Fruit fly (Drosophila melanogaster) whole organism, embryonic: ENCODE measurements around the gene TBC1d7.

ENCODE experiments used
- Ada2b ChIP-seq: fragments of 200-800 bp; sonication (Bioruptor generic); IDR thresholded peaks from 2 replicates; pipeline ENCODE4 v1.3.6; 2022; ENCODE audit warnings: missing biosample characterization, missing genetic modification characterization
- CG13424 ChIP-seq: fragments of 200-800 bp; sonication (Bioruptor generic); optimal IDR thresholded peaks from 2 replicates; lab custom pipeline; 2019; ENCODE audit warnings: missing biosample characterization, mild to moderate bottlenecking, missing genetic modification characterization, moderate library complexity
- CG13894 ChIP-seq: fragments of 200-800 bp; sonication (Bioruptor generic); optimal IDR thresholded peaks from 3 replicates; lab custom pipeline; 2018; ENCODE audit warnings: missing biosample characterization, mild to moderate bottlenecking, missing genetic modification characterization, moderate library complexity
- CG14965 ChIP-seq: fragments of 200-800 bp; sonication (Bioruptor generic); optimal IDR thresholded peaks from 2 replicates; lab custom pipeline; 2016; ENCODE audit warnings: missing biosample characterization, missing genetic modification characterization, borderline replicate concordance
- CG15514 ChIP-seq: fragments of 200-800 bp; sonication (Bioruptor generic); optimal IDR thresholded peaks from 3 replicates; lab custom pipeline; 2017; ENCODE audit warnings: missing biosample characterization, missing genetic modification characterization, mild to moderate bottlenecking, moderate library complexity, missing genetic modification reagents
- CG1602 ChIP-seq: fragments of 200-800 bp; sonication (Bioruptor generic); optimal IDR thresholded peaks from 3 replicates; lab custom pipeline; 2016; ENCODE audit warnings: missing biosample characterization, missing genetic modification characterization
- CG16815 ChIP-seq: fragments of 200-800 bp; sonication (Bioruptor generic); optimal IDR thresholded peaks from 3 replicates; lab custom pipeline; 2017; ENCODE audit warnings: missing biosample characterization, mild to moderate bottlenecking, missing genetic modification characterization
- CG30020 ChIP-seq: fragments of 200-800 bp; optimal IDR thresholded peaks from 2 replicates; lab custom pipeline; 2019; ENCODE audit warnings: missing biosample characterization, mild to moderate bottlenecking, missing genetic modification characterization, moderate library complexity
- CG30403 ChIP-seq: fragments of 200-800 bp; sonication (Bioruptor generic); optimal IDR thresholded peaks from 3 replicates; lab custom pipeline; 2016; ENCODE audit warnings: missing biosample characterization, missing genetic modification characterization
- CG3281 ChIP-seq: fragments of 200-800 bp; sonication (Bioruptor generic); optimal IDR thresholded peaks from 3 replicates; lab custom pipeline; 2017; ENCODE audit warnings: missing biosample characterization, mild to moderate bottlenecking, missing genetic modification characterization
- CG34376 ChIP-seq: fragments of 200-800 bp; sonication (Bioruptor generic); optimal IDR thresholded peaks from 2 replicates; lab custom pipeline; 2018; ENCODE audit warnings: missing biosample characterization, mild to moderate bottlenecking, missing genetic modification characterization
- CG34422 ChIP-seq: fragments of 200-800 bp; sonication (Bioruptor generic); IDR thresholded peaks from 3 replicates; pipeline ENCODE4 v1.3.6; 2022; ENCODE audit warnings: missing biosample characterization, missing genetic modification characterization
- CG43689 ChIP-seq: fragments of 200-800 bp; sonication (Bioruptor generic); IDR thresholded peaks from 2 replicates; pipeline ENCODE4 v1.3.6; 2022; ENCODE audit warnings: missing biosample characterization, missing genetic modification characterization
- CG4424 ChIP-seq: fragments of 200-800 bp; sonication (Bioruptor generic); optimal IDR thresholded peaks from 3 replicates; lab custom pipeline; 2016; ENCODE audit warnings: missing biosample characterization, missing genetic modification characterization
- CG6791 ChIP-seq: fragments of 200-800 bp; sonication (Bioruptor generic); IDR thresholded peaks from 3 replicates; pipeline ENCODE4 v1.3.6; 2022; ENCODE audit warnings: missing biosample characterization, missing genetic modification characterization; ENCODE audit not compliant: partially characterized antibody
- CG8924 ChIP-seq: fragments of 200-800 bp; optimal IDR thresholded peaks from 3 replicates; lab custom pipeline; 2019; ENCODE audit warnings: missing biosample characterization, mild to moderate bottlenecking, missing genetic modification characterization, moderate library complexity
- CG9727 ChIP-seq: fragments of 200-800 bp; sonication (Bioruptor generic); optimal IDR thresholded peaks from 3 replicates; lab custom pipeline; 2017; ENCODE audit warnings: missing biosample characterization, mild to moderate bottlenecking, missing genetic modification characterization
- CG9817 ChIP-seq: fragments of 200-800 bp; sonication (Bioruptor generic); optimal IDR thresholded peaks from 2 replicates; lab custom pipeline; 2018; ENCODE audit warnings: missing biosample characterization, mild to moderate bottlenecking, missing genetic modification characterization, moderate library complexity
- Camta ChIP-seq: fragments of 200-800 bp; sonication (Bioruptor generic); optimal IDR thresholded peaks from 2 replicates; lab custom pipeline; 2016; ENCODE audit warnings: missing biosample characterization, missing genetic modification characterization
- Chrac-16 ChIP-seq: fragments of 200-800 bp; sonication (Bioruptor generic); optimal IDR thresholded peaks from 3 replicates; lab custom pipeline; 2016; ENCODE audit warnings: missing biosample characterization, missing genetic modification characterization
- CrebB ChIP-seq: fragments of 200-800 bp; sonication (Bioruptor generic); optimal IDR thresholded peaks from 3 replicates; lab custom pipeline; 2018; ENCODE audit warnings: missing biosample characterization, mild to moderate bottlenecking, missing genetic modification characterization
- Fer2 ChIP-seq: fragments of 200-800 bp; sonication (Bioruptor generic); optimal IDR thresholded peaks from 2 replicates; lab custom pipeline; 2018; ENCODE audit warnings: missing biosample characterization, mild to moderate bottlenecking, missing genetic modification characterization, moderate library complexity
- Fer3 ChIP-seq: fragments of 200-800 bp; sonication (Bioruptor generic); optimal IDR thresholded peaks from 2 replicates; lab custom pipeline; 2018; ENCODE audit warnings: missing biosample characterization, mild to moderate bottlenecking, missing genetic modification characterization, moderate library complexity
- HHEX ChIP-seq: fragments of 200-800 bp; sonication (Bioruptor generic); optimal IDR thresholded peaks from 3 replicates; lab custom pipeline; 2017; ENCODE audit warnings: missing biosample characterization, mild to moderate bottlenecking, missing genetic modification characterization, missing genetic modification reagents
- Mad ChIP-seq: fragments of 200-800 bp; sonication (Bioruptor generic); optimal IDR thresholded peaks from 2 replicates; lab custom pipeline; 2016; ENCODE audit warnings: missing biosample characterization, missing genetic modification characterization
- NC2α ChIP-seq: fragments of 200-800 bp; sonication (Bioruptor generic); optimal IDR thresholded peaks from 2 replicates; lab custom pipeline; 2016; ENCODE audit warnings: missing biosample characterization, missing genetic modification characterization
- Nf-YB ChIP-seq: fragments of 200-800 bp; sonication (Bioruptor generic); optimal IDR thresholded peaks from 3 replicates; lab custom pipeline; 2019; ENCODE audit warnings: missing biosample characterization, mild to moderate bottlenecking, missing genetic modification characterization, moderate library complexity
- Oli ChIP-seq: fragments of 200-800 bp; sonication (Bioruptor generic); optimal IDR thresholded peaks from 2 replicates; lab custom pipeline; 2018; ENCODE audit warnings: missing biosample characterization, mild to moderate bottlenecking, missing genetic modification characterization, moderate library complexity
- Sin3A ChIP-seq: fragments of >200 bp; optimal IDR thresholded peaks from 2 replicates; lab custom pipeline; 2018
- Sry-β ChIP-seq: fragments of 200-800 bp; sonication (Bioruptor generic); optimal IDR thresholded peaks from 2 replicates; lab custom pipeline; 2018; ENCODE audit warnings: missing biosample characterization, mild to moderate bottlenecking, missing genetic modification characterization, moderate library complexity
- Ssrp ChIP-seq: fragments of 200-800 bp; sonication (Bioruptor generic); optimal IDR thresholded peaks from 2 replicates; lab custom pipeline; 2018; ENCODE audit warnings: missing biosample characterization, mild to moderate bottlenecking, missing genetic modification characterization, moderate library complexity
- Taf1 ChIP-seq: fragments of 200-800 bp; sonication (Bioruptor generic); IDR thresholded peaks from 2 replicates; pipeline ENCODE4 v1.3.6; 2022; ENCODE audit warnings: missing biosample characterization, missing genetic modification characterization
- ap ChIP-seq: fragments of 200-800 bp; sonication (Bioruptor generic); IDR thresholded peaks from 2 replicates; pipeline ENCODE4 v1.3.6; 2022; ENCODE audit warnings: missing biosample characterization, missing genetic modification characterization
- ara ChIP-seq: fragments of 200-800 bp; sonication (Bioruptor generic); IDR thresholded peaks from 2 replicates; pipeline ENCODE4 v1.3.6; 2022; ENCODE audit warnings: missing biosample characterization, missing genetic modification characterization
- bsh ChIP-seq, 2 experiments: fragments of 200-800 bp; sonication (Bioruptor generic); optimal IDR thresholded peaks; 2 replicates each; lab custom pipeline; 2017 to 2018; ENCODE audit warnings: mild to moderate bottlenecking in 2 of 2, missing biosample characterization in 2 of 2, missing genetic modification characterization in 2 of 2, moderate library complexity in 1 of 2
- caup ChIP-seq: fragments of 200-800 bp; sonication (Bioruptor generic); optimal IDR thresholded peaks from 3 replicates; lab custom pipeline; 2017; ENCODE audit warnings: missing biosample characterization, mild to moderate bottlenecking, missing genetic modification characterization, moderate library complexity; ENCODE audit not compliant: severe bottlenecking
- chif ChIP-seq, 2 experiments: fragments of 200-800 bp; sonication (Bioruptor generic); optimal IDR thresholded peaks; 3 replicates each; lab custom pipeline; 2016; ENCODE audit warnings: missing biosample characterization in 2 of 2, missing genetic modification characterization in 2 of 2
- da ChIP-seq: fragments of 200-800 bp; sonication (Bioruptor generic); optimal IDR thresholded peaks from 2 replicates; lab custom pipeline; 2016; ENCODE audit warnings: missing biosample characterization, missing genetic modification characterization
- en ChIP-seq: fragments of 200-800 bp; sonication (Bioruptor generic); optimal IDR thresholded peaks from 2 replicates; lab custom pipeline; 2016; ENCODE audit warnings: missing biosample characterization, missing genetic modification characterization
- ftz-f1 ChIP-seq: fragments of 200-800 bp; sonication (Bioruptor generic); optimal IDR thresholded peaks from 2 replicates; lab custom pipeline; 2016; ENCODE audit warnings: missing biosample characterization, missing genetic modification characterization
- lbe ChIP-seq: fragments of 200-800 bp; sonication (Bioruptor generic); optimal IDR thresholded peaks from 2 replicates; lab custom pipeline; 2016; ENCODE audit warnings: missing biosample characterization, mild to moderate bottlenecking, missing genetic modification characterization
- lov ChIP-seq, 2 experiments: fragments of 200-800 bp in 1 of 2; fragments of >200 bp in 1 of 2; sonication (Bioruptor generic) in 1 of 2; IDR thresholded peaks in 1 of 2; optimal IDR thresholded peaks in 1 of 2; 2 replicates in 1 of 2; 3 replicates in 1 of 2; pipeline versions ENCODE4 v1.3.6 to Lab custom; 2017 to 2022; ENCODE audit warnings: missing biosample characterization in 1 of 2, missing genetic modification characterization in 1 of 2
- nmo ChIP-seq: fragments of 200-800 bp; sonication (Bioruptor generic); optimal IDR thresholded peaks from 2 replicates; lab custom pipeline; 2018; ENCODE audit warnings: missing biosample characterization, mild to moderate bottlenecking, missing genetic modification characterization, moderate library complexity
- nom ChIP-seq: fragments of 200-800 bp; sonication (Bioruptor generic); optimal IDR thresholded peaks from 2 replicates; lab custom pipeline; 2017; ENCODE audit warnings: missing biosample characterization, missing genetic modification characterization, mild to moderate bottlenecking, moderate library complexity, missing genetic modification reagents
- otp ChIP-seq: fragments of 200-800 bp; sonication (Bioruptor generic); IDR thresholded peaks from 3 replicates; pipeline ENCODE4, ENCODE4 v1.3.6; 2022; ENCODE audit warnings: missing biosample characterization, missing genetic modification characterization
- scrt ChIP-seq: fragments of 200-800 bp; sonication (Bioruptor generic); optimal IDR thresholded peaks from 2 replicates; lab custom pipeline; 2018; ENCODE audit warnings: missing biosample characterization, mild to moderate bottlenecking, missing genetic modification characterization, moderate library complexity
- stwl ChIP-seq: fragments of 200-800 bp; sonication (Bioruptor generic); optimal IDR thresholded peaks from 3 replicates; lab custom pipeline; 2018; ENCODE audit warnings: missing biosample characterization, mild to moderate bottlenecking, missing genetic modification characterization, moderate library complexity
- tin ChIP-seq: fragments of 200-800 bp; sonication (Bioruptor generic); optimal IDR thresholded peaks from 3 replicates; lab custom pipeline; 2016; ENCODE audit warnings: missing biosample characterization, missing genetic modification characterization
- zfh1 ChIP-seq: fragments of 200-800 bp; sonication (Bioruptor generic); IDR thresholded peaks from 3 replicates; pipeline ENCODE4 v1.3.6; 2022; ENCODE audit warnings: missing biosample characterization, missing genetic modification characterization

The TBC1d7 gene

DNA sequence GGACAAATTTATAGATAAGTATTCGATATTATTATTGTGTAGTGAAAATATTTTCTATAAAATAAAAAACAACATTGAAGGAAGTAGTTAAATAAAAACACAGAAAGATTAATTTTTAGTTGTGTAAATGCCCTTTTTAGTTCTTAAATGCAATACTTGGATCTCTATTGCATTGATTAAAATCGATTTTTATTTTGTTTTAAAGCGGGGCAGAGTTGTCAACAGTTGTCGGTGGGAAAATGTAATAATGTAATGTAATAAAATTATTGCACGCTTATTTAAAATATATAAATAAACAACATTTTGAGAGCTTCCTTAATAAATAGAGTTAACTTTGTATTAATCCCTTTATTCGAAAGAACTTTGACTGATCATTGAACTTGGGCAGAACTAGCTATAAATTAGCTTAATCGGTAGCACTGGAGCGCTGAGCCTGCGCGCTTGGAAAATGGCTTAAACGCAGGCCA, 2.1 kb downstream of the TBC1d7 start, which contains the start of gene Apc2 (continued):
- TF ChIP-seq CG8924 (peak; percentile 65), chif (GFP tag; optimal IDR thresholded peaks at IDR 0.05; lab: Kevin White, UChicago) (peak in 1 of 2 experiments; percentile 25), lbe (GFP tag; lab: Kevin White, UChicago) (peak; percentile 14), CG9727 (peak; percentile 74), CG34376 (peak; percentile 9), Sin3A (no peak), tin (GFP tag; lab: Kevin White, UChicago) (peak; percentile 56), Ssrp (tag; lab: Kevin White, UChicago) (peak; percentile 53), zfh1 (GFP tag; lab: Robert Waterston, UW) (peak; percentile 63; the same call in 2 of the 3 replicates), Oli (tag; lab: Kevin White, UChicago) (peak; percentile 57), CG13894 (tag; lab: Kevin White, UChicago) (peak; percentile 52), Mad (GFP tag; lab: Kevin White, UChicago) (no peak), HHEX (GFP tag; lab: Kevin White, UChicago) (peak; percentile 1), nom (peak; percentile 17), otp (no peak), Fer2 (tag; lab: Kevin White, UChicago) (peak; percentile 42), CG15514 (GFP tag; lab: Kevin White, UChicago) (peak; percentile 69), Fer3 (tag; lab: Kevin White, UChicago) (peak; percentile 69), Nf-YB (GFP tag; lab: Kevin White, UChicago) (peak; percentile 35), CG6791 (GFP tag; lab: Robert Waterston, UW) (no peak), Ada2b (GFP tag; lab: Robert Waterston, UW) (peak; percentile 65), CG30020 (tag; lab: Kevin White, UChicago) (peak; percentile 55), Taf1 (GFP tag; lab: Robert Waterston, UW) (0 out of 2 replicates have a peak, but pooled peaks have one; percentile 43), stwl (tag; lab: Kevin White, UChicago) (peak; percentile 16), nmo (GFP tag; lab: Kevin White, UChicago) (peak; percentile 77), en (GFP tag; lab: Kevin White, UChicago) (no peak), NC2α (GFP tag; lab: Kevin White, UChicago) (no peak), da (GFP tag; lab: Kevin White, UChicago) (no peak), caup (GFP tag; lab: Kevin White, UChicago) (peak; percentile 43), ftz-f1 (GFP tag; lab: Kevin White, UChicago) (no peak), ara (GFP tag; lab: Robert Waterston, UW) (peak; percentile 55; the same call in 1 of the 2 replicates), scrt (GFP tag; lab: Kevin White, UChicago) (peak; percentile 36), Camta (peak; percentile 23), Chrac-16 (peak; percentile 47), CG9817 (tag; lab: Kevin White, UChicago) (peak; percentile 58), CG4424 (GFP tag; lab: Kevin White, UChicago) (peak; percentile 33), lov (optimal IDR thresholded peaks at IDR 0.05; lab: Kevin White, UChicago) (no peak), lov (GFP tag; IDR thresholded peaks at IDR 0.05; lab: Robert Waterston, UW) (no peak), CrebB (no peak), CG16815 (GFP tag; lab: Kevin White, UChicago) (peak; percentile 18), CG14965 (GFP tag; lab: Kevin White, UChicago) (no peak), Sry-β (GFP tag; lab: Kevin White, UChicago) (peak; percentile 94), CG1602 (peak; percentile 60), CG43689 (GFP tag; lab: Robert Waterston, UW) (no peak), bsh (GFP tag; optimal IDR thresholded peaks at IDR 0.05; lab: Kevin White, UChicago) (peak in 1 of 2 experiments; percentile 63), CG34422 (GFP tag; lab: Robert Waterston, UW) (peak; percentile 67; the same call in 2 of the 3 replicates), CG30403 (GFP tag; lab: Kevin White, UChicago) (peak; percentile 72), CG13424 (tag; lab: Kevin White, UChicago) (peak; percentile 67), ap (GFP tag; lab: Robert Waterston, UW) (no peak), CG3281 (GFP tag; lab: Kevin White, UChicago) (peak; percentile 55)
